Worm (Caenorhabditis elegans): Measurements from ENCODE around the gene mrps-22.
A peak's percentile ranks its signal among the peaks of the same experiment; 100 is the strongest.

mrps-22 gene

DNA sequence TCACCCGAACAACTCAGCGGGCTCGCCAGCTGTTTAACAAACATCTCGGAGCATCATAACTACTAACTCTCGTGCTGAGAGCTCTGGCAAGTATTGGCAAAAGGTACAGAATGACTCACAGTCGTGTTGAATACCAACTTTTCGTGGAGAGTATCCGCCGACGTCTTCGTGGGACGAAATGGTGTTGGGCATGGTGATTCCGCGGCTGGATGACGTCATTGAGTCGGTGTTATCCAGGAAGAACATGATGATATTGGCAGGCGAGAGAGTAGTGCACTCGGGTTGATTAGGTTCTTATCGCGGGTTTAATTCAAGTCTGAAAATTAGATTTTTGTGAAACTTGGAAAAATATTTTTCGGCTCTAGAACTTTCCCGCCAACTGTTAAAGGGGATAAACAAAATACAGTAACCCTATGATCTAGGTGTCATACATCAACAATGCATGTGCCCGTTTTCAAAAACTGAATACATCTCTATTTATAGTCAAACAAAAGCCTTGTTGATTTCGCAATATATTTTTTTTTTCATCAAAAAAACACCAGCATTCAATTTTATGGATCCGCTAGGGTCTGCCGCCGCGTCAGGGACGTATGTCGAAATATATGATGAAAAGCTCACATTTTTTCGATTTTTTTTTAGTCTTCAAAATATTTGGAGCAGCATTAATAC is 28.9 kb upstream of the mrps-22 start (continued):
- no peak for TF ChIP-seq ztf-4 (tag; optimal IDR thresholded peaks at IDR 0.05)
- no peak for TF ChIP-seq elt-2 (tag; optimal IDR thresholded peaks at IDR 0.05)
- no peak for TF ChIP-seq lin-13 (GFP tag; optimal IDR thresholded peaks at IDR 0.05)
- TF ChIP-seq Y116A8C.19 (tag; optimal IDR thresholded peaks at IDR 0.05; ENCODE audit: borderline replicate concordance): no peak
- no peak for TF ChIP-seq fkh-10 (GFP tag; optimal IDR thresholded peaks at IDR 0.05)
- TF ChIP-seq irx-1 (tag; optimal IDR thresholded peaks at IDR 0.05): no peak
- no peak for TF ChIP-seq nhr-47 (tag; optimal IDR thresholded peaks at IDR 0.05)
- TF ChIP-seq rnt-1 (tag; optimal IDR thresholded peaks at IDR 0.05): peak; percentile 28
- TF ChIP-seq zip-4 (GFP tag; optimal IDR thresholded peaks at IDR 0.05): no peak
- no peak for TF ChIP-seq nhr-11 (tag; optimal IDR thresholded peaks at IDR 0.05)
- no peak for TF ChIP-seq lin-15B (tag; optimal IDR thresholded peaks at IDR 0.05)
- no peak for TF ChIP-seq nhr-237 (tag; optimal IDR thresholded peaks at IDR 0.05)

DNA sequence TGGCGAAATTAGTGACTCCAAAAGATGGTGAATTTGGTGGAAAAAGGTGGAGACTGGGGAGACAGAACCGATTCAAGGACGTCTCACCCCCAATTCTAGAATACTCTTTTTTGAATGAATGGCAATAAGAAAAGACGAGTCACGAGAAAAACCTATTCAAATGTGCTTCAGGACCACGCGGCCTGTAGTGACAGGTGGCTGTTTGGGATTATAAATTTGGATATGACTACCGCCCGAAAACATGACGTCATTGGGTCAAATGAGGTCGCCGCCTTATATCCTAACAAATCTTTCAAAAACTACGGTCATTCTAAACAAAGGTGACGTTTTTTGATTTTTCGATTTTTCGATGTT is 28.4 kb upstream of the mrps-22 start:
- TF ChIP-seq C34B4.2 (tag; optimal IDR thresholded peaks at IDR 0.05) (no peak), mep-1 (tag; optimal IDR thresholded peaks at IDR 0.05) (peak; percentile 59), zag-1 (tag; optimal IDR thresholded peaks at IDR 0.05) (no peak), blmp-1 (tag; optimal IDR thresholded peaks at IDR 0.05) (no peak), nhr-47 (tag; optimal IDR thresholded peaks at IDR 0.05) (peak; percentile 11), lin-14 (GFP tag; optimal IDR thresholded peaks at IDR 0.05) (peak; percentile 1), ceh-8 (GFP tag; optimal IDR thresholded peaks at IDR 0.05) (no peak), nhr-77 (tag; optimal IDR thresholded peaks at IDR 0.05) (no peak), elt-2 (tag; optimal IDR thresholded peaks at IDR 0.05) (no peak), nhr-90 (tag; optimal IDR thresholded peaks at IDR 0.05; ENCODE audit: poor library complexity) (peak; percentile 38), efl-1 (optimal IDR thresholded peaks at IDR 0.05) (no peak), efl-1 (GFP tag; optimal IDR thresholded peaks at IDR 0.05 in 1 of 2) (peak in 1 of 2 experiments; percentile 2), lir-3 (tag; optimal IDR thresholded peaks at IDR 0.05; ENCODE audit: poor library complexity) (no peak), nhr-11 (tag; optimal IDR thresholded peaks at IDR 0.05) (no peak), hlh-17 (GFP tag; optimal IDR thresholded peaks at IDR 0.05; ENCODE audit: borderline replicate concordance) (no peak), pax-3 (tag; optimal IDR thresholded peaks at IDR 0.05) (no peak), ceh-63 (GFP tag; optimal IDR thresholded peaks at IDR 0.05) (no peak), F16B12.6 (tag; optimal IDR thresholded peaks at IDR 0.05) (no peak), pag-3 (tag; optimal IDR thresholded peaks at IDR 0.05; ENCODE audit: borderline replicate concordance, insufficient read depth) (no peak), nhr-85 (tag) (peak; percentile 88), dsc-1 (tag; optimal IDR thresholded peaks at IDR 0.05) (no peak), isw-1 (GFP tag; IDR thresholded peaks at IDR 0.05) (no peak), ceh-88 (GFP tag; IDR thresholded peaks at IDR 0.05) (no peak), snu-23 (GFP tag; optimal IDR thresholded peaks at IDR 0.05) (peak; percentile 39), snpc-4 (tag; optimal IDR thresholded peaks at IDR 0.05) (no peak), nhr-71 (tag; optimal IDR thresholded peaks at IDR 0.05) (peak; percentile 21), nhr-28 (tag; optimal IDR thresholded peaks at IDR 0.05) (no peak), xbp-1 (tag; optimal IDR thresholded peaks at IDR 0.05) (no peak), egl-27 (tag; optimal IDR thresholded peaks at IDR 0.05) (no peak), swsn-7 (tag; optimal IDR thresholded peaks at IDR 0.05) (peak; percentile 9), lin-13 (GFP tag; optimal IDR thresholded peaks at IDR 0.05) (peak; percentile 22), ama-1 (optimal IDR thresholded peaks at IDR 0.05) (peak; percentile 34), lin-15B (tag; optimal IDR thresholded peaks at IDR 0.05) (no peak), unc-62 (GFP tag; optimal IDR thresholded peaks at IDR 0.05) (no peak), ztf-11 (tag; optimal IDR thresholded peaks at IDR 0.05) (peak in 1 of 2 experiments; percentile 79), irx-1 (tag; optimal IDR thresholded peaks at IDR 0.05) (no peak), hlh-4 (tag; optimal IDR thresholded peaks at IDR 0.05) (no peak), sptf-1 (tag; optimal IDR thresholded peaks at IDR 0.05) (no peak), lin-35 (GFP tag; optimal IDR thresholded peaks at IDR 0.05) (no peak), Y116A8C.19 (tag; optimal IDR thresholded peaks at IDR 0.05; ENCODE audit: borderline replicate concordance) (no peak), ztf-4 (tag; optimal IDR thresholded peaks at IDR 0.05) (no peak), jun-1 (tag; optimal IDR thresholded peaks at IDR 0.05) (no peak), fkh-4 (tag; optimal IDR thresholded peaks at IDR 0.05; ENCODE audit: borderline replicate concordance) (no peak), ces-1 (GFP tag; optimal IDR thresholded peaks at IDR 0.05) (no peak), grh-1 (GFP tag; IDR thresholded peaks at IDR 0.05) (no peak)
